Worm (Caenorhabditis elegans): ENCODE results near the gene srh-45.

- TF ChIP-seq mdl-1 (tag; optimal IDR thresholded peaks at IDR 0.05) = no peak
- TF ChIP-seq nhr-12 (tag; optimal IDR thresholded peaks at IDR 0.05) = no peak
- TF ChIP-seq blmp-1 (tag; optimal IDR thresholded peaks at IDR 0.05; ENCODE audit: insufficient read depth) = no peak
- no peak for TF ChIP-seq egl-27 (tag; optimal IDR thresholded peaks at IDR 0.05)
- no peak for TF ChIP-seq elt-3 (tag; optimal IDR thresholded peaks at IDR 0.05)
Observed at ce11 chrV:11272848-11273247, 31.9 kb downstream of the srh-45 start, which contains the start of gene clec-223.
